Worm (Caenorhabditis elegans) whole organism, mixed stage, embryonic: ENCODE data around the gene T15H9.4.
A peak's percentile ranks its signal among the peaks of the same experiment; 100 is the strongest.

Experiments
- blmp-1 ChIP-seq: fragments of 150-350 bp; optimal IDR thresholded peaks from 2 replicates; lab custom pipeline; 2014; ENCODE audit warnings: missing biosample characterization, missing genetic modification characterization
- ceh-39 ChIP-seq: fragments of 150-350 bp; optimal IDR thresholded peaks from 2 replicates; lab custom pipeline; 2014; ENCODE audit warnings: missing biosample characterization, missing genetic modification characterization
- ceh-43 ChIP-seq: fragments of 200-800 bp; sonication (Bioruptor generic); optimal IDR thresholded peaks from 2 replicates; lab custom pipeline; 2018; ENCODE audit warnings: mild to moderate bottlenecking, missing genetic modification characterization, moderate library complexity, missing compliant biosample characterization
- ces-1 ChIP-seq: fragments of 150-350 bp; optimal IDR thresholded peaks from 2 replicates; lab custom pipeline; 2014; ENCODE audit warnings: missing biosample characterization, missing genetic modification reagents, missing genetic modification characterization
- drap-1 ChIP-seq: fragments of 200-800 bp; sonication (Bioruptor generic); optimal IDR thresholded peaks from 3 replicates; lab custom pipeline; 2018; ENCODE audit warnings: mild to moderate bottlenecking, missing genetic modification characterization, missing compliant biosample characterization
- elt-1 ChIP-seq: sonication (generic microtip); optimal IDR thresholded peaks from 2 replicates; lab custom pipeline; 2017; ENCODE audit warnings: missing genetic modification characterization, mild to moderate bottlenecking, missing compliant biosample characterization, antibody characterized with exemption, moderate library complexity, borderline replicate concordance; ENCODE audit not compliant: insufficient read depth
- elt-3 ChIP-seq: fragments of 150-350 bp; optimal IDR thresholded peaks from 2 replicates; lab custom pipeline; 2014; ENCODE audit warnings: missing biosample characterization, missing genetic modification characterization
- ham-2 ChIP-seq: fragments of 200-800 bp; sonication (Bioruptor generic); optimal IDR thresholded peaks from 2 replicates; lab custom pipeline; 2018; ENCODE audit warnings: mild to moderate bottlenecking, missing genetic modification characterization, missing compliant biosample characterization
- hlh-1 ChIP-seq: fragments of 150-350 bp; optimal IDR thresholded peaks from 2 replicates; lab custom pipeline; 2014; ENCODE audit warnings: missing biosample characterization, missing genetic modification reagents, missing genetic modification characterization
- lin-32 ChIP-seq: fragments of 200-800 bp; sonication (Bioruptor generic); optimal IDR thresholded peaks from 2 replicates; lab custom pipeline; 2018; ENCODE audit warnings: mild to moderate bottlenecking, missing genetic modification characterization, missing compliant biosample characterization
- lsy-2 ChIP-seq: fragments of 150-350 bp; optimal IDR thresholded peaks from 2 replicates; lab custom pipeline; 2014; ENCODE audit warnings: missing biosample characterization, missing genetic modification characterization
- mab-5 ChIP-seq: fragments of 150-350 bp; optimal IDR thresholded peaks from 2 replicates; lab custom pipeline; 2014; ENCODE audit warnings: missing biosample characterization, missing genetic modification characterization
- mep-1 ChIP-seq: fragments of 150-350 bp; optimal IDR thresholded peaks from 2 replicates; lab custom pipeline; 2017; ENCODE audit warnings: missing biosample characterization, missing genetic modification reagents, missing genetic modification characterization, inconsistent platforms
- mls-2 ChIP-seq: sonication (generic microtip); optimal IDR thresholded peaks from 2 replicates; lab custom pipeline; 2016; ENCODE audit warnings: mild to moderate bottlenecking, missing genetic modification characterization, moderate library complexity, missing compliant biosample characterization
- nhr-12 ChIP-seq: fragments of 150-350 bp; optimal IDR thresholded peaks from 2 replicates; lab custom pipeline; 2014; ENCODE audit warnings: missing biosample characterization, missing genetic modification characterization
- nhr-2 ChIP-seq: fragments of 150-350 bp; optimal IDR thresholded peaks from 2 replicates; lab custom pipeline; 2014; ENCODE audit warnings: missing biosample characterization, missing genetic modification characterization
- nhr-237 ChIP-seq: fragments of 150-350 bp; optimal IDR thresholded peaks from 2 replicates; lab custom pipeline; 2014; ENCODE audit warnings: missing biosample characterization, missing genetic modification characterization
- nhr-28 ChIP-seq: fragments of 150-350 bp; optimal IDR thresholded peaks from 2 replicates; lab custom pipeline; 2014; ENCODE audit warnings: missing biosample characterization, missing genetic modification characterization
- nhr-76 ChIP-seq: sonication (generic microtip); optimal IDR thresholded peaks from 2 replicates; lab custom pipeline; 2017; ENCODE audit warnings: missing biosample characterization, missing genetic modification characterization
- pha-4 ChIP-seq: fragments of 150-350 bp; optimal IDR thresholded peaks from 2 replicates; lab custom pipeline; 2018; ENCODE audit warnings: missing biosample characterization, missing genetic modification reagents, missing genetic modification characterization
- sem-2 ChIP-seq: fragments of 200-800 bp; sonication (Bioruptor generic); optimal IDR thresholded peaks from 2 replicates; lab custom pipeline; 2018; ENCODE audit warnings: mild to moderate bottlenecking, missing genetic modification characterization, missing compliant biosample characterization
- snpc-4 ChIP-seq: fragments of 150-350 bp; optimal IDR thresholded peaks from 2 replicates; lab custom pipeline; 2014; ENCODE audit warnings: missing biosample characterization, missing genetic modification characterization
- sptf-1 ChIP-seq: sonication (generic microtip); optimal IDR thresholded peaks from 2 replicates; lab custom pipeline; 2017; ENCODE audit warnings: mild to moderate bottlenecking, missing genetic modification characterization, moderate library complexity, missing compliant biosample characterization
- tbx-8 ChIP-seq: fragments of 200-800 bp; sonication (Bioruptor generic); optimal IDR thresholded peaks from 2 replicates; lab custom pipeline; 2018; ENCODE audit warnings: mild to moderate bottlenecking, missing genetic modification characterization, moderate library complexity, missing compliant biosample characterization
- unc-120 ChIP-seq: sonication (generic microtip); optimal IDR thresholded peaks from 2 replicates; lab custom pipeline; 2017; ENCODE audit warnings: missing genetic modification characterization, missing compliant biosample characterization; ENCODE audit not compliant: poor library complexity, severe bottlenecking
- unc-62 ChIP-seq: fragments of 150-350 bp; optimal IDR thresholded peaks from 2 replicates; lab custom pipeline; 2014; ENCODE audit warnings: missing biosample characterization, missing genetic modification reagents, missing genetic modification characterization

T15H9.4 gene

ce11 chrII:9603419-9603818 is 8.3 kb upstream of the T15H9.4 start:
- TF ChIP-seq mls-2 (tag; lab: Kevin White, UChicago): no peak
- peak; percentile 28 for TF ChIP-seq nhr-28
- peak; percentile 65 for TF ChIP-seq hlh-1 (tag; lab: Kevin White, UChicago)
- peak; percentile 80 for TF ChIP-seq unc-62 (GFP tag; lab: Kevin White, UChicago)
- peak; percentile 32 for TF ChIP-seq mep-1 (tag; lab: Kevin White, UChicago)
- TF ChIP-seq nhr-237 (tag; lab: Kevin White, UChicago): peak; percentile 80
- no peak for TF ChIP-seq snpc-4 (tag; lab: Kevin White, UChicago)
- peak; percentile 75 for TF ChIP-seq unc-120 (tag; lab: Kevin White, UChicago)
- peak; percentile 3 for TF ChIP-seq mab-5 (tag; lab: Kevin White, UChicago)
- TF ChIP-seq pha-4 (tag; lab: Kevin White, UChicago): peak; percentile 68
- no peak for TF ChIP-seq sptf-1 (tag; lab: Kevin White, UChicago)
- TF ChIP-seq lsy-2 (tag; lab: Kevin White, UChicago): peak; percentile 34

ce11 chrII:9604063-9604462 is 7.6 kb upstream of the T15H9.4 start:
- no peak for TF ChIP-seq elt-3 (tag; lab: Kevin White, UChicago)
- TF ChIP-seq nhr-28: no peak
- no peak for TF ChIP-seq sptf-1 (tag; lab: Kevin White, UChicago)
- TF ChIP-seq ces-1 (GFP tag; lab: Kevin White, UChicago): no peak
- no peak for TF ChIP-seq unc-62 (GFP tag; lab: Kevin White, UChicago)
- TF ChIP-seq blmp-1: no peak
- no peak for TF ChIP-seq mep-1 (tag; lab: Kevin White, UChicago)
- TF ChIP-seq nhr-2 (tag; lab: Kevin White, UChicago): no peak
- TF ChIP-seq sem-2 (GFP tag; lab: Kevin White, UChicago): no peak

ce11 chrII:9604685-9605084 is 7.0 kb upstream of the T15H9.4 start:
- no peak for TF ChIP-seq blmp-1

- TF ChIP-seq pha-4 (tag; lab: Kevin White, UChicago): peak; percentile 10
- TF ChIP-seq elt-3 (tag; lab: Kevin White, UChicago): no peak
Measured at ce11 chrII:9605336-9605735, 6.3 kb upstream of the T15H9.4 start, which contains the start of gene nhr-19. nhr-19 (minus strand) TSS chrII:9605526.

- no peak for TF ChIP-seq nhr-76
- peak; percentile 37 for TF ChIP-seq elt-1
Measured at ce11 chrII:9605954-9606353, 5.7 kb upstream of the T15H9.4 start.

- TF ChIP-seq ces-1 (GFP tag; lab: Kevin White, UChicago) (no peak), elt-3 (tag; lab: Kevin White, UChicago) (no peak), nhr-12 (tag; lab: Kevin White, UChicago) (no peak), sptf-1 (tag; lab: Kevin White, UChicago) (no peak), pha-4 (tag; lab: Kevin White, UChicago) (no peak), tbx-8 (GFP tag; lab: Kevin White, UChicago) (no peak), sem-2 (GFP tag; lab: Kevin White, UChicago) (no peak), unc-120 (tag; lab: Kevin White, UChicago) (no peak), ceh-43 (no peak), elt-1 (no peak), hlh-1 (tag; lab: Kevin White, UChicago) (no peak), snpc-4 (tag; lab: Kevin White, UChicago) (no peak), ceh-39 (tag; lab: Kevin White, UChicago) (no peak), mls-2 (tag; lab: Kevin White, UChicago) (no peak), ham-2 (GFP tag; lab: Kevin White, UChicago) (no peak), lsy-2 (tag; lab: Kevin White, UChicago) (no peak), nhr-237 (tag; lab: Kevin White, UChicago) (no peak), lin-32 (GFP tag; lab: Kevin White, UChicago) (no peak)
Measured at ce11 chrII:9606485-9607036, 5.1 kb upstream of the T15H9.4 start.

ce11 chrII:9607137-9607536 is 4.5 kb upstream of the T15H9.4 start:
- TF ChIP-seq nhr-12 (tag; lab: Kevin White, UChicago) (no peak), hlh-1 (tag; lab: Kevin White, UChicago) (no peak), drap-1 (no peak), ham-2 (GFP tag; lab: Kevin White, UChicago) (no peak), ces-1 (GFP tag; lab: Kevin White, UChicago) (no peak), nhr-2 (tag; lab: Kevin White, UChicago) (no peak), snpc-4 (tag; lab: Kevin White, UChicago) (no peak), sptf-1 (tag; lab: Kevin White, UChicago) (no peak), nhr-76 (no peak)
